Worm (Caenorhabditis elegans): ENCODE results near the gene Y59H11AR.10.
A peak's percentile ranks its signal among the peaks of the same experiment; 100 is the strongest.

Y59H11AR.10 gene

DNA sequence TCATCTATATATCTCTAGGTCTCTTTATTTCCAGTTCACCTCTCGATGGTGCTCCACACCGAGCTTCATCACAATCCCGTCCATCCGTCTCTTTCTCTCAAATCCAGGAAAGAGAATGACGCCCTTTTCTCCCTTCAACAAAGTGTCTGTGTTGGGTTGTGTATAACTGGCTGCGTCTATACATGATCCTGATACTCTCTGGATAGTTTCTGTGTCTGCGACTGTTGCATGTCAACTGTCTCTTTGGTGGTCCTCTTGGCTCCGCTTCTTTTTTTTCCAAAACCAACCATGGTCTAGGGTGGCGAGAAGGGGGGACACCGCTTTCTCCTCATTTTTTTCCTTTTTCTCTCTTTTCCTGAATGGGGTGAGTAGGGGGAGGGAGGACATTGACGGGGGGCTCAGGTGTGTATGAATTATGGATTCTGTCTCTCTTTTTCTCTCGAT is 26.7 kb downstream of the Y59H11AR.10 start (continued):
- TF ChIP-seq sup-37 (GFP tag; optimal IDR thresholded peaks at IDR 0.05) (no peak), snu-23 (GFP tag; optimal IDR thresholded peaks at IDR 0.05) (peak; percentile 75), nhr-11 (tag; optimal IDR thresholded peaks at IDR 0.05) (no peak), ets-5 (GFP tag; IDR thresholded peaks at IDR 0.05) (no peak), sox-4 (tag; optimal IDR thresholded peaks at IDR 0.05) (no peak), isw-1 (GFP tag; IDR thresholded peaks at IDR 0.05) (peak; percentile 40), fkh-8 (tag; optimal IDR thresholded peaks at IDR 0.05) (peak; percentile 63), mab-9 (GFP tag; IDR thresholded peaks at IDR 0.05) (no peak), nhr-12 (tag; optimal IDR thresholded peaks at IDR 0.05) (no peak), lsy-2 (tag; optimal IDR thresholded peaks at IDR 0.05) (peak; percentile 16 to 58), xbp-1 (tag; optimal IDR thresholded peaks at IDR 0.05) (peak; percentile 39), C34B4.2 (tag; optimal IDR thresholded peaks at IDR 0.05) (no peak), skn-1 (tag; optimal IDR thresholded peaks at IDR 0.05) (no peak), dsc-1 (tag; optimal IDR thresholded peaks at IDR 0.05) (peak; percentile 57), nhr-77 (tag; optimal IDR thresholded peaks at IDR 0.05) (peak; percentile 56), aly-2 (tag; optimal IDR thresholded peaks at IDR 0.05) (no peak), nhr-85 (tag) (no peak), elt-3 (tag; optimal IDR thresholded peaks at IDR 0.05) (no peak), lin-39 (tag; optimal IDR thresholded peaks at IDR 0.05) (no peak), mef-2 (tag; optimal IDR thresholded peaks at IDR 0.05) (peak; percentile 38), elt-2 (tag; optimal IDR thresholded peaks at IDR 0.05) (no peak), swsn-7 (tag; optimal IDR thresholded peaks at IDR 0.05) (peak; percentile 67), fos-1 (tag; optimal IDR thresholded peaks at IDR 0.05) (peak; percentile 38), sptf-1 (tag; optimal IDR thresholded peaks at IDR 0.05) (no peak), mep-1 (tag; optimal IDR thresholded peaks at IDR 0.05) (peak; percentile 45), zag-1 (tag; optimal IDR thresholded peaks at IDR 0.05) (no peak), tlp-1 (tag; optimal IDR thresholded peaks at IDR 0.05) (no peak), nhr-28 (tag; optimal IDR thresholded peaks at IDR 0.05) (no peak), F16B12.6 (tag; optimal IDR thresholded peaks at IDR 0.05) (no peak), ztf-11 (tag; optimal IDR thresholded peaks at IDR 0.05) (no peak), unc-130 (tag; optimal IDR thresholded peaks at IDR 0.05) (no peak), nhr-47 (tag; optimal IDR thresholded peaks at IDR 0.05) (peak; percentile 53), mdl-1 (tag; optimal IDR thresholded peaks at IDR 0.05) (peak in 1 of 2 experiments; percentile 44), lin-13 (GFP tag; optimal IDR thresholded peaks at IDR 0.05) (no peak), ceh-90 (tag; optimal IDR thresholded peaks at IDR 0.05) (no peak), nhr-71 (tag; optimal IDR thresholded peaks at IDR 0.05) (peak; percentile 74)

DNA sequence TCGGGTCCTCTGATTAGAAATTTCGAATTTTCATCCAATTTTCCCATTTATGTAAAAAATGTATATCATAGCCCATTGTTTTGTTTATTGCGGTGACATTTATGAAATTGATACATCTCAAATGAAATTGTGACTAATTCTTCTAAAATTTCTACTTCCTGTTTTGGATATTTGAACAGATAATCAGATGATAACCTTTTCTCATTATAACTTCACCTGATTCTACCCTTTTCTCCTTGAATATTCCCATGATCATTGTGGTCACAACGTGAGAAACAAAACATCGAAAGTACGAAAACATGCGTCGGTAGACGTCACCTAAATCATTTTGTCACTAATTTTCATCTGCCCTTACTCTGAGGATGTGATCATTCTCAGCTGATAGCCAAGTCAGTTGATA is 27.3 kb downstream of the Y59H11AR.10 start:
- TF ChIP-seq zag-1 (tag; optimal IDR thresholded peaks at IDR 0.05) (no peak), grh-1 (GFP tag; IDR thresholded peaks at IDR 0.05) (no peak), ces-1 (GFP tag; optimal IDR thresholded peaks at IDR 0.05) (no peak), blmp-1 (tag; optimal IDR thresholded peaks at IDR 0.05) (no peak), ztf-11 (tag; optimal IDR thresholded peaks at IDR 0.05) (no peak), sptf-1 (tag; optimal IDR thresholded peaks at IDR 0.05) (no peak), unc-86 (tag; optimal IDR thresholded peaks at IDR 0.05) (no peak), ceh-63 (GFP tag; optimal IDR thresholded peaks at IDR 0.05) (no peak), mdl-1 (tag; optimal IDR thresholded peaks at IDR 0.05) (no peak), efl-1 (optimal IDR thresholded peaks at IDR 0.05) (no peak), efl-1 (GFP tag; optimal IDR thresholded peaks at IDR 0.05 in 1 of 2) (no peak), nhr-20 (tag; optimal IDR thresholded peaks at IDR 0.05) (no peak), nhr-11 (tag; optimal IDR thresholded peaks at IDR 0.05) (peak; percentile 13), snpc-4 (tag; optimal IDR thresholded peaks at IDR 0.05) (no peak), pag-3 (tag; optimal IDR thresholded peaks at IDR 0.05; ENCODE audit: borderline replicate concordance, insufficient read depth) (no peak), fos-1 (tag; optimal IDR thresholded peaks at IDR 0.05) (no peak), ceh-8 (GFP tag; optimal IDR thresholded peaks at IDR 0.05) (peak; percentile 70), nhr-90 (tag; optimal IDR thresholded peaks at IDR 0.05; ENCODE audit: poor library complexity) (no peak), hlh-4 (tag; optimal IDR thresholded peaks at IDR 0.05) (no peak), dsc-1 (tag; optimal IDR thresholded peaks at IDR 0.05) (peak; percentile 54), fkh-8 (tag; optimal IDR thresholded peaks at IDR 0.05) (peak; percentile 16), lin-14 (GFP tag; optimal IDR thresholded peaks at IDR 0.05) (no peak), mep-1 (tag; optimal IDR thresholded peaks at IDR 0.05) (no peak), nhr-71 (tag; optimal IDR thresholded peaks at IDR 0.05) (peak; percentile 43), rnt-1 (tag; optimal IDR thresholded peaks at IDR 0.05) (no peak), jun-1 (tag; optimal IDR thresholded peaks at IDR 0.05) (no peak), Y116A8C.19 (tag; optimal IDR thresholded peaks at IDR 0.05; ENCODE audit: borderline replicate concordance) (no peak)

Data from whole organism, L1 larva.